Worm (Caenorhabditis elegans): Measurements from ENCODE around the gene F13E6.2.

The F13E6.2 gene

ce11 chrX:10637048-10637928 is 36.8 kb downstream of the F13E6.2 start (continued):
- no peak for TF ChIP-seq nhr-84 (tag; optimal IDR thresholded peaks at IDR 0.05)
- peak; percentile 76 for TF ChIP-seq nhr-85 (tag)
- peak; percentile 54 for TF ChIP-seq isw-1 (GFP tag; IDR thresholded peaks at IDR 0.05)
- no peak for TF ChIP-seq lin-15B (tag; optimal IDR thresholded peaks at IDR 0.05)
- TF ChIP-seq fkh-4 (tag; optimal IDR thresholded peaks at IDR 0.05; ENCODE audit: borderline replicate concordance) = peak; percentile 29
- peak; percentile 43 to 57 for TF ChIP-seq lin-35 (GFP tag; optimal IDR thresholded peaks at IDR 0.05)
- peak; percentile 54 to 72 for TF ChIP-seq lsy-2 (tag; optimal IDR thresholded peaks at IDR 0.05)
- TF ChIP-seq sox-4 (tag; optimal IDR thresholded peaks at IDR 0.05) = peak; percentile 11
- TF ChIP-seq nhr-90 (tag; optimal IDR thresholded peaks at IDR 0.05; ENCODE audit: poor library complexity) = peak; percentile 54
- no peak for TF ChIP-seq nhr-237 (tag; optimal IDR thresholded peaks at IDR 0.05)
- TF ChIP-seq dpl-1 (GFP tag; optimal IDR thresholded peaks at IDR 0.05) = peak; percentile 13 to 46 (median 28)
- no peak for TF ChIP-seq lir-3 (tag; optimal IDR thresholded peaks at IDR 0.05; ENCODE audit: poor library complexity)
- TF ChIP-seq pag-3 (tag; optimal IDR thresholded peaks at IDR 0.05; ENCODE audit: borderline replicate concordance, insufficient read depth) = peak; percentile 45
- TF ChIP-seq blmp-1 (tag; optimal IDR thresholded peaks at IDR 0.05) = peak; percentile 94
- TF ChIP-seq mab-9 (GFP tag; IDR thresholded peaks at IDR 0.05) = no peak
- peak; percentile 24 for TF ChIP-seq pax-3 (tag; optimal IDR thresholded peaks at IDR 0.05)
- no peak for TF ChIP-seq F16B12.6 (tag; optimal IDR thresholded peaks at IDR 0.05)
- peak; percentile 92 for TF ChIP-seq fkh-8 (tag; optimal IDR thresholded peaks at IDR 0.05)
- peak; percentile 53 to 62 for TF ChIP-seq egl-27 (tag; optimal IDR thresholded peaks at IDR 0.05)
- no peak for TF ChIP-seq ets-5 (GFP tag; IDR thresholded peaks at IDR 0.05)
- TF ChIP-seq efl-1 (optimal IDR thresholded peaks at IDR 0.05) = peak; percentile 36 to 59
- TF ChIP-seq efl-1 (GFP tag; optimal IDR thresholded peaks at IDR 0.05 in 1 of 2) = peak in 1 of 2 experiments; percentile 81
- no peak for TF ChIP-seq elt-3 (tag; optimal IDR thresholded peaks at IDR 0.05)
- no peak for TF ChIP-seq pqm-1 (tag; optimal IDR thresholded peaks at IDR 0.05)
- no peak for TF ChIP-seq nhr-76 (tag; optimal IDR thresholded peaks at IDR 0.05)
- TF ChIP-seq zag-1 (tag; optimal IDR thresholded peaks at IDR 0.05) = no peak
- TF ChIP-seq lin-14 (GFP tag; optimal IDR thresholded peaks at IDR 0.05) = peak; percentile 98
- no peak for TF ChIP-seq tlp-1 (tag; optimal IDR thresholded peaks at IDR 0.05)
- TF ChIP-seq nhr-77 (tag; optimal IDR thresholded peaks at IDR 0.05) = peak; percentile 76
- peak; percentile 72 for TF ChIP-seq jun-1 (tag; optimal IDR thresholded peaks at IDR 0.05)
- TF ChIP-seq snpc-4 (tag; optimal IDR thresholded peaks at IDR 0.05) = peak; percentile 41
- no peak for TF ChIP-seq nhr-11 (tag; optimal IDR thresholded peaks at IDR 0.05)
- no peak for TF ChIP-seq ceh-90 (tag; optimal IDR thresholded peaks at IDR 0.05)
- peak; percentile 89 for TF ChIP-seq nhr-71 (tag; optimal IDR thresholded peaks at IDR 0.05)
- TF ChIP-seq rnt-1 (tag; optimal IDR thresholded peaks at IDR 0.05) = peak; percentile 72
- TF ChIP-seq lin-13 (GFP tag; optimal IDR thresholded peaks at IDR 0.05) = peak; percentile 14
- TF ChIP-seq lin-39 (tag; optimal IDR thresholded peaks at IDR 0.05) = no peak
- peak in 1 of 2 experiments; percentile 41 for TF ChIP-seq ztf-11 (tag; optimal IDR thresholded peaks at IDR 0.05)
- peak; percentile 83 for TF ChIP-seq egl-13 (tag; optimal IDR thresholded peaks at IDR 0.05)
- peak; percentile 86 for TF ChIP-seq snu-23 (GFP tag; optimal IDR thresholded peaks at IDR 0.05)
- peak; percentile 20 to 88 (median 58) for TF ChIP-seq ceh-82 (tag; optimal IDR thresholded peaks at IDR 0.05)
- peak in 1 of 2 experiments; percentile 84 for TF ChIP-seq mdl-1 (tag; optimal IDR thresholded peaks at IDR 0.05)
- TF ChIP-seq aly-2 (tag; optimal IDR thresholded peaks at IDR 0.05) = no peak
- TF ChIP-seq ztf-4 (tag; optimal IDR thresholded peaks at IDR 0.05) = peak; percentile 75
- TF ChIP-seq Y116A8C.19 (tag; optimal IDR thresholded peaks at IDR 0.05; ENCODE audit: borderline replicate concordance) = no peak
- peak; percentile 78 for TF ChIP-seq irx-1 (tag; optimal IDR thresholded peaks at IDR 0.05)
- peak; percentile 78 for TF ChIP-seq ceh-8 (GFP tag; optimal IDR thresholded peaks at IDR 0.05)
- TF ChIP-seq tbx-2 (tag; optimal IDR thresholded peaks at IDR 0.05) = peak; percentile 86
- peak; percentile 86 for TF ChIP-seq fkh-10 (GFP tag; optimal IDR thresholded peaks at IDR 0.05)
- peak; percentile 83 for TF ChIP-seq mep-1 (tag; optimal IDR thresholded peaks at IDR 0.05)
